Fruit fly (Drosophila melanogaster) whole organism, embryonic: ENCODE measurements around the gene Grasp65.

Source experiments
- Antp ChIP-seq: fragments of 200-800 bp; sonication (Bioruptor generic); optimal IDR thresholded peaks from 3 replicates; lab custom pipeline; 2016; ENCODE audit warnings: missing biosample characterization, missing genetic modification characterization
- Atf6 ChIP-seq: fragments of 200-800 bp; sonication (Bioruptor generic); IDR thresholded peaks from 2 replicates; pipeline ENCODE4 v1.3.6; 2022; ENCODE audit warnings: missing biosample characterization, missing genetic modification characterization
- CG10209 ChIP-seq: fragments of 200-800 bp; sonication (Bioruptor generic); optimal IDR thresholded peaks from 3 replicates; lab custom pipeline; 2017; ENCODE audit warnings: missing biosample characterization, mild to moderate bottlenecking, missing genetic modification characterization, missing genetic modification reagents
- CG12071 ChIP-seq: fragments of 200-800 bp; sonication (Bioruptor generic); optimal IDR thresholded peaks from 3 replicates; lab custom pipeline; 2018; ENCODE audit warnings: missing biosample characterization, mild to moderate bottlenecking, missing genetic modification characterization
- CG13894 ChIP-seq: fragments of 200-800 bp; sonication (Bioruptor generic); optimal IDR thresholded peaks from 3 replicates; lab custom pipeline; 2018; ENCODE audit warnings: missing biosample characterization, mild to moderate bottlenecking, missing genetic modification characterization, moderate library complexity
- CG14710 ChIP-seq: fragments of 200-800 bp; sonication (Bioruptor generic); optimal IDR thresholded peaks from 3 replicates; lab custom pipeline; 2019; ENCODE audit warnings: missing biosample characterization, mild to moderate bottlenecking, missing genetic modification characterization, moderate library complexity
- CG16813 ChIP-seq: fragments of 200-800 bp; sonication (Bioruptor generic); IDR thresholded peaks from 3 replicates; pipeline ENCODE4 v1.3.6; 2022; ENCODE audit warnings: missing biosample characterization, missing genetic modification characterization; ENCODE audit not compliant: partially characterized antibody
- CG16815 ChIP-seq: fragments of 200-800 bp; sonication (Bioruptor generic); optimal IDR thresholded peaks from 3 replicates; lab custom pipeline; 2017; ENCODE audit warnings: missing biosample characterization, mild to moderate bottlenecking, missing genetic modification characterization
- CG17328 ChIP-seq: fragments of 200-800 bp; sonication (Bioruptor generic); IDR thresholded peaks from 2 replicates; pipeline ENCODE4 v1.3.6; 2022; ENCODE audit warnings: missing biosample characterization, missing genetic modification characterization
- CG17802 ChIP-seq: fragments of 200-800 bp; sonication (Bioruptor generic); optimal IDR thresholded peaks from 2 replicates; lab custom pipeline; 2018; ENCODE audit warnings: missing biosample characterization, mild to moderate bottlenecking, missing genetic modification characterization, moderate library complexity
- CG17829 ChIP-seq: fragments of 200-800 bp; optimal IDR thresholded peaks from 2 replicates; lab custom pipeline; 2019; ENCODE audit warnings: missing biosample characterization, mild to moderate bottlenecking, missing genetic modification characterization, moderate library complexity
- CG17912 ChIP-seq: fragments of 200-800 bp; sonication (Bioruptor generic); optimal IDR thresholded peaks from 2 replicates; lab custom pipeline; 2018; ENCODE audit warnings: missing biosample characterization, mild to moderate bottlenecking, missing genetic modification characterization
- CG4360 ChIP-seq: fragments of 200-800 bp; sonication (Bioruptor generic); IDR thresholded peaks from 2 replicates; pipeline ENCODE4 v1.3.6; 2022; ENCODE audit warnings: missing biosample characterization, missing genetic modification characterization
- CG4404 ChIP-seq: fragments of 200-800 bp; sonication (Bioruptor generic); IDR thresholded peaks from 2 replicates; pipeline ENCODE4 v1.3.6; 2022; ENCODE audit warnings: missing biosample characterization, missing genetic modification characterization
- CG4854 ChIP-seq: fragments of 200-800 bp; sonication (Bioruptor generic); optimal IDR thresholded peaks from 2 replicates; lab custom pipeline; 2016; ENCODE audit warnings: missing biosample characterization, missing genetic modification characterization, inconsistent platforms
- CG6813 ChIP-seq: fragments of 200-800 bp; sonication (Bioruptor generic); optimal IDR thresholded peaks from 2 replicates; lab custom pipeline; 2017; ENCODE audit warnings: missing biosample characterization, missing genetic modification characterization, mild to moderate bottlenecking, moderate library complexity, missing genetic modification reagents
- CoRest ChIP-seq: fragments of 200-800 bp; sonication (Bioruptor generic); optimal IDR thresholded peaks from 3 replicates; lab custom pipeline; 2018; ENCODE audit warnings: missing biosample characterization, mild to moderate bottlenecking, missing genetic modification characterization, moderate library complexity
- Dad ChIP-seq: fragments of 200-800 bp; sonication (Bioruptor generic); optimal IDR thresholded peaks from 3 replicates; lab custom pipeline; 2016; ENCODE audit warnings: missing biosample characterization, missing genetic modification characterization
- E2f1 ChIP-seq: fragments of 200-800 bp; sonication (Bioruptor generic); IDR thresholded peaks from 2 replicates; pipeline ENCODE4 v1.3.6; 2022; ENCODE audit warnings: missing biosample characterization, missing genetic modification characterization
- ERR ChIP-seq: fragments of 200-800 bp; sonication (Bioruptor generic); optimal IDR thresholded peaks from 2 replicates; lab custom pipeline; 2016; ENCODE audit warnings: missing biosample characterization, missing genetic modification characterization
- HHEX ChIP-seq: fragments of 200-800 bp; sonication (Bioruptor generic); optimal IDR thresholded peaks from 3 replicates; lab custom pipeline; 2017; ENCODE audit warnings: missing biosample characterization, mild to moderate bottlenecking, missing genetic modification characterization, missing genetic modification reagents
- HLHmδ ChIP-seq: fragments of 200-800 bp; sonication (Bioruptor generic); optimal IDR thresholded peaks from 2 replicates; lab custom pipeline; 2018; ENCODE audit warnings: missing biosample characterization, mild to moderate bottlenecking, missing genetic modification characterization, moderate library complexity
- Hey ChIP-seq: fragments of 200-800 bp; sonication (Bioruptor generic); optimal IDR thresholded peaks from 3 replicates; lab custom pipeline; 2018; ENCODE audit warnings: missing biosample characterization, mild to moderate bottlenecking, missing genetic modification characterization
- Meics ChIP-seq: fragments of 200-800 bp; sonication (Bioruptor generic); optimal IDR thresholded peaks from 2 replicates; lab custom pipeline; 2017; ENCODE audit warnings: missing biosample characterization, mild to moderate bottlenecking, missing genetic modification characterization
- NC2α ChIP-seq: fragments of 200-800 bp; sonication (Bioruptor generic); optimal IDR thresholded peaks from 2 replicates; lab custom pipeline; 2016; ENCODE audit warnings: missing biosample characterization, missing genetic modification characterization
- Optix ChIP-seq: fragments of 200-800 bp; sonication (Bioruptor generic); IDR thresholded peaks from 3 replicates; pipeline ENCODE4 v1.3.6; 2022; ENCODE audit warnings: missing biosample characterization, missing genetic modification characterization
- Spps ChIP-seq: fragments of 200-800 bp; sonication (Bioruptor generic); optimal IDR thresholded peaks from 2 replicates; lab custom pipeline; 2018; ENCODE audit warnings: missing biosample characterization, mild to moderate bottlenecking, missing genetic modification characterization
- TFAM ChIP-seq: fragments of 200-800 bp; sonication (Bioruptor generic); optimal IDR thresholded peaks from 2 replicates; lab custom pipeline; 2017; ENCODE audit warnings: missing biosample characterization, missing genetic modification characterization, inconsistent platforms
- Taf1 ChIP-seq: fragments of 200-800 bp; sonication (Bioruptor generic); IDR thresholded peaks from 2 replicates; pipeline ENCODE4 v1.3.6; 2022; ENCODE audit warnings: missing biosample characterization, missing genetic modification characterization
- Vsx1 ChIP-seq: fragments of 200-800 bp; sonication (Bioruptor generic); optimal IDR thresholded peaks from 2 replicates; lab custom pipeline; 2017; ENCODE audit warnings: missing biosample characterization, mild to moderate bottlenecking, missing genetic modification characterization, missing genetic modification reagents
- Xbp1 ChIP-seq: fragments of 200-800 bp; sonication (Bioruptor generic); optimal IDR thresholded peaks from 3 replicates; lab custom pipeline; 2016; ENCODE audit warnings: missing biosample characterization, mild to moderate bottlenecking, missing genetic modification characterization
- Xrp1 ChIP-seq: fragments of 200-800 bp; sonication (Bioruptor generic); IDR thresholded peaks from 2 replicates; pipeline ENCODE4 v1.3.6; 2022; ENCODE audit warnings: missing biosample characterization, missing genetic modification characterization
- cas ChIP-seq: fragments of 200-800 bp; sonication (Bioruptor generic); IDR thresholded peaks from 2 replicates; pipeline ENCODE4 v1.3.6; 2022; ENCODE audit warnings: missing biosample characterization, missing genetic modification characterization
- cato ChIP-seq: fragments of 200-800 bp; sonication (Bioruptor generic); optimal IDR thresholded peaks from 2 replicates; lab custom pipeline; 2016; ENCODE audit warnings: missing biosample characterization, missing genetic modification characterization, borderline replicate concordance
- da ChIP-seq: fragments of 200-800 bp; sonication (Bioruptor generic); optimal IDR thresholded peaks from 2 replicates; lab custom pipeline; 2016; ENCODE audit warnings: missing biosample characterization, missing genetic modification characterization
- dmrt11E ChIP-seq: fragments of 200-800 bp; sonication (Bioruptor generic); optimal IDR thresholded peaks from 3 replicates; lab custom pipeline; 2018; ENCODE audit warnings: missing biosample characterization, mild to moderate bottlenecking, missing genetic modification characterization, moderate library complexity
- gro ChIP-seq: fragments of 200-800 bp; sonication (Bioruptor generic); optimal IDR thresholded peaks from 2 replicates; lab custom pipeline; 2016; ENCODE audit warnings: missing biosample characterization, missing genetic modification characterization
- h ChIP-seq: fragments of >200 bp; optimal IDR thresholded peaks from 2 replicates; lab custom pipeline; 2017
- hth ChIP-seq: fragments of >200 bp; optimal IDR thresholded peaks from 2 replicates; lab custom pipeline; 2017; ENCODE audit warnings: inconsistent platforms
- jigr1 ChIP-seq: fragments of 200-800 bp; sonication (Bioruptor generic); IDR thresholded peaks from 3 replicates; pipeline ENCODE4 v1.3.6; 2022; ENCODE audit warnings: missing biosample characterization, missing genetic modification characterization
- jumu ChIP-seq: fragments of 200-800 bp; sonication (Bioruptor generic); optimal IDR thresholded peaks from 3 replicates; lab custom pipeline; 2016; ENCODE audit warnings: missing biosample characterization, missing genetic modification characterization
- ken ChIP-seq: fragments of 200-800 bp; sonication (Bioruptor generic); IDR thresholded peaks from 3 replicates; pipeline ENCODE4 v1.3.6; 2022; ENCODE audit warnings: missing biosample characterization, missing genetic modification characterization
- sens-2 ChIP-seq: fragments of 200-800 bp; sonication (Bioruptor generic); IDR thresholded peaks from 2 replicates; pipeline ENCODE4 v1.3.6; 2022; ENCODE audit warnings: missing biosample characterization, missing genetic modification characterization
- ssp ChIP-seq: fragments of 200-800 bp; sonication (Bioruptor generic); IDR thresholded peaks from 2 replicates; pipeline ENCODE4 v1.3.6; 2022; ENCODE audit warnings: missing biosample characterization, missing genetic modification characterization
- sug ChIP-seq: fragments of 200-800 bp; optimal IDR thresholded peaks from 2 replicates; lab custom pipeline; 2019; ENCODE audit warnings: missing biosample characterization, mild to moderate bottlenecking, missing genetic modification characterization, moderate library complexity
- tll ChIP-seq, 2 experiments: fragments of 200-800 bp in 1 of 2; fragments of >200 bp in 1 of 2; sonication (Bioruptor generic) in 1 of 2; optimal IDR thresholded peaks; 2 replicates each; lab custom pipeline; 2017 to 2019; ENCODE audit warnings: missing biosample characterization in 2 of 2, missing genetic modification characterization in 2 of 2, mild to moderate bottlenecking in 1 of 2, moderate library complexity in 1 of 2
- vvl ChIP-seq: fragments of 200-800 bp; sonication (Bioruptor generic); IDR thresholded peaks from 2 replicates; pipeline ENCODE4 v1.3.6; 2022; ENCODE audit warnings: missing biosample characterization, missing genetic modification characterization
- zfh1 ChIP-seq: fragments of 200-800 bp; sonication (Bioruptor generic); IDR thresholded peaks from 3 replicates; pipeline ENCODE4 v1.3.6; 2022; ENCODE audit warnings: missing biosample characterization, missing genetic modification characterization
- zfh2 ChIP-seq: fragments of 200-800 bp; sonication (Bioruptor generic); optimal IDR thresholded peaks from 2 replicates; lab custom pipeline; 2016; ENCODE audit warnings: missing biosample characterization, missing genetic modification characterization

Grasp65 gene

dm6 chr3L:19922833-19923745 is 1.7 kb upstream of the Grasp65 start, which contains the start of gene Pfdn6 (continued):
- TF ChIP-seq Antp (GFP tag; lab: Kevin White, UChicago) (peak; percentile 57), Taf1 (GFP tag; lab: Robert Waterston, UW) (peak; percentile 35; the same call in 1 of the 2 replicates), HLHmδ (GFP tag; lab: Kevin White, UChicago) (no peak), CG16815 (peak; percentile 74), ERR (GFP tag; lab: Kevin White, UChicago) (no peak), Xbp1 (GFP tag; lab: Kevin White, UChicago) (peak; percentile 84), CG14710 (tag; lab: Kevin White, UChicago) (peak; percentile 82), Vsx1 (GFP tag; lab: Kevin White, UChicago) (no peak), TFAM (GFP tag; lab: Kevin White, UChicago) (no peak), Meics (no peak), vvl (GFP tag; lab: Robert Waterston, UW) (peak; percentile 85), CG12071 (GFP tag; lab: Kevin White, UChicago) (no peak), cato (GFP tag; lab: Kevin White, UChicago) (peak; percentile 53), Optix (GFP tag; lab: Robert Waterston, UW) (peak; percentile 89), CoRest (tag; lab: Kevin White, UChicago) (peak; percentile 82), CG6813 (GFP tag; lab: Kevin White, UChicago) (no peak), Hey (tag; lab: Kevin White, UChicago) (no peak), Dad (GFP tag; lab: Kevin White, UChicago) (peak; percentile 79), CG16813 (GFP tag; lab: Robert Waterston, UW) (peak; percentile 64), CG4360 (GFP tag; lab: Robert Waterston, UW) (0 out of 2 replicates have a peak, but pooled peaks have one; percentile 34), sug (peak; percentile 62), Spps (peak; percentile 23), CG13894 (tag; lab: Kevin White, UChicago) (no peak), Xrp1 (GFP tag; lab: Robert Waterston, UW) (peak; percentile 82), da (peak; percentile 68), jigr1 (peak; percentile 52; the same call in 1 of the 3 replicates), CG17912 (GFP tag; lab: Kevin White, UChicago) (peak; percentile 7), zfh1 (GFP tag; lab: Robert Waterston, UW) (peak; percentile 30; the same call in 2 of the 3 replicates), CG4404 (GFP tag; lab: Robert Waterston, UW) (peak; percentile 73), CG17802 (tag; lab: Kevin White, UChicago) (peak; percentile 68), E2f1 (peak; percentile 80), CG10209 (GFP tag; lab: Kevin White, UChicago) (peak; percentile 22), ssp (GFP tag; lab: Robert Waterston, UW) (peak; percentile 69), CG17328 (peak; percentile 68), Atf6 (GFP tag; lab: Robert Waterston, UW) (peak; percentile 73), hth (lab: Kevin White, UChicago) (no peak), NC2α (GFP tag; lab: Kevin White, UChicago) (no peak), h (lab: Kevin White, UChicago) (no peak), CG17829 (tag; lab: Kevin White, UChicago) (peak; percentile 67), sens-2 (GFP tag; lab: Robert Waterston, UW) (peak; percentile 50; the same call in 1 of the 2 replicates), dmrt11E (tag; lab: Kevin White, UChicago) (peak; percentile 82), CG4854 (peak; percentile 54), cas (GFP tag; lab: Robert Waterston, UW) (no peak; the same call in 1 of the 2 replicates), ken (GFP tag; lab: Robert Waterston, UW) (peak; percentile 91), HHEX (GFP tag; lab: Kevin White, UChicago) (peak; percentile 63), gro (peak; percentile 56), jumu (GFP tag; lab: Kevin White, UChicago) (no peak), tll (GFP tag; optimal IDR thresholded peaks at IDR 0.05; lab: Kevin White, UChicago) (no peak), zfh2 (GFP tag; lab: Kevin White, UChicago) (peak; percentile 92)
